Fruit fly (Drosophila melanogaster): ENCODE measurements around the gene PolZ2.
A peak's percentile ranks its signal among the peaks of the same experiment; 100 is the strongest.

PolZ2 gene

DNA sequence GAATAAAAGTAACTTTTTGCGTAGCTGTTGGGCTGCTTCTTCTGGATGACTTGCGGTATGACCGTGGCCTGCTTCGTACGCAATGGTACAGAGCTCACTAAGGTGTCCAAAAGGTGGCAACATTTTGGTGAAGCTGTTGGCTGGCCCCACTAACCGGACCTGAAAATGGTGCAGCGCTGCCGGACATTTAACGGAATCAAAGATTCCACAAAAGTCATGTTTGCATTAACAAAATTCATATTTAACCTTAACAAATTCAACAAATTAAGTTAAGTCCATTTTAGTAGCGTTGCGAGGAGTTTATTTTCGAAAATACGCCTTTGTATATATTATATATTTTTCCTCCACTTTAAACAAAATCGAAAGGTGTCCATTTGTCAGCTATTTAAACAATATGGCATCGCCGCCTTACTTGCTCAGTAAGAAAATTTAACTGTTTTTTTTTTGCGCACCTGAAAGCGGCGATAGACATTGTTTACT is 12.4 kb downstream of the PolZ2 start, which contains the start of the genes kra and SecS (continued):
- TF ChIP-seq CG3995 (GFP tag; optimal IDR thresholded peaks at IDR 0.05) (peak; percentile 43), Kr (GFP tag; optimal IDR thresholded peaks at IDR 0.05) (no peak), CoRest (tag; optimal IDR thresholded peaks at IDR 0.05) (peak; percentile 79), sens (GFP tag) (peak; percentile 92), bab2 (GFP tag; optimal IDR thresholded peaks at IDR 0.05) (peak; percentile 54), CG1602 (GFP tag; optimal IDR thresholded peaks at IDR 0.05) (peak; percentile 53), CG2199 (GFP tag; IDR thresholded peaks at IDR 0.05) (no peak), pnt (GFP tag; optimal IDR thresholded peaks at IDR 0.05) (peak; percentile 21), CG7987 (GFP tag; optimal IDR thresholded peaks at IDR 0.05) (peak; percentile 57), rib (GFP tag; IDR thresholded peaks at IDR 0.05) (no peak), jumu (GFP tag; optimal IDR thresholded peaks at IDR 0.05) (peak; percentile 48), Nf-YC (tag; optimal IDR thresholded peaks at IDR 0.05) (peak; percentile 57), HmgZ (tag; optimal IDR thresholded peaks at IDR 0.05) (peak; percentile 63), CG34422 (GFP tag; IDR thresholded peaks at IDR 0.05) (no peak), grau (tag; optimal IDR thresholded peaks at IDR 0.05) (peak; percentile 54), CG9876 (GFP tag; optimal IDR thresholded peaks at IDR 0.05) (peak; percentile 44), CG11093 (GFP tag; IDR thresholded peaks at IDR 0.05) (no peak), ATbp (GFP tag; optimal IDR thresholded peaks at IDR 0.05) (peak; percentile 2), Poxn (GFP tag; IDR thresholded peaks at IDR 0.05) (no peak), BEAF-32 (GFP tag; optimal IDR thresholded peaks at IDR 0.05) (peak; percentile 59), CG9609 (GFP tag; optimal IDR thresholded peaks at IDR 0.05) (peak; percentile 40), CG6175 (GFP tag; IDR thresholded peaks at IDR 0.05) (no peak), insv (GFP tag; optimal IDR thresholded peaks at IDR 0.05) (peak in 1 of 2 experiments; percentile 44), fru (optimal IDR thresholded peaks at IDR 0.05) (no peak), bigmax (GFP tag; optimal IDR thresholded peaks at IDR 0.05) (peak; percentile 53), slp2 (GFP tag; optimal IDR thresholded peaks at IDR 0.05) (peak; percentile 36), jigr1 (GFP tag; IDR thresholded peaks at IDR 0.05) (no peak), wor (GFP tag; IDR thresholded peaks at IDR 0.05) (no peak), H15 (GFP tag; IDR thresholded peaks at IDR 0.05) (no peak), phol (tag; optimal IDR thresholded peaks at IDR 0.05) (peak; percentile 82), CG12071 (GFP tag; optimal IDR thresholded peaks at IDR 0.05) (peak; percentile 27), CG17328 (GFP tag; IDR thresholded peaks at IDR 0.05) (no peak), CG5180 (GFP tag; optimal IDR thresholded peaks at IDR 0.05) (peak; percentile 11), NfI (GFP tag; optimal IDR thresholded peaks at IDR 0.05) (peak; percentile 55), trem (tag; optimal IDR thresholded peaks at IDR 0.05) (peak; percentile 85), CG13287 (GFP tag; IDR thresholded peaks at IDR 0.05; ENCODE audit: partially characterized antibody) (no peak), chif (GFP tag; optimal IDR thresholded peaks at IDR 0.05) (peak; percentile 41 to 53), MTF-1 (GFP tag; optimal IDR thresholded peaks at IDR 0.05; ENCODE audit: borderline replicate concordance) (peak; percentile 47), CG7963 (GFP tag; IDR thresholded peaks at IDR 0.05; ENCODE audit: partially characterized antibody) (no peak), Dad (GFP tag; optimal IDR thresholded peaks at IDR 0.05) (peak; percentile 53), CG13296 (GFP tag; optimal IDR thresholded peaks at IDR 0.05) (peak; percentile 50), Eip74EF (GFP tag; optimal IDR thresholded peaks at IDR 0.05) (no peak), CG30020 (tag; optimal IDR thresholded peaks at IDR 0.05) (peak; percentile 60), B-H2 (GFP tag; optimal IDR thresholded peaks at IDR 0.05) (peak; percentile 58), CG15269 (tag; optimal IDR thresholded peaks at IDR 0.05) (peak; percentile 54), CG11723 (GFP tag; optimal IDR thresholded peaks at IDR 0.05) (peak; percentile 57), sisA (GFP tag; IDR thresholded peaks at IDR 0.05) (no peak), CG12155 (GFP tag; optimal IDR thresholded peaks at IDR 0.05) (peak; percentile 72), ap (GFP tag; IDR thresholded peaks at IDR 0.05) (no peak), zfh2 (GFP tag; optimal IDR thresholded peaks at IDR 0.05) (peak; percentile 46), Fer3 (tag; optimal IDR thresholded peaks at IDR 0.05) (peak; percentile 57)

All from whole organism, embryonic.